Fruit fly (Drosophila melanogaster) Kc167 (cell line): ENCODE results near the gene CG13698.

Source experiments
- Sin3A ChIP-seq: fragments of >200 bp; optimal IDR thresholded peaks from 2 replicates; lab custom pipeline; 2018; ENCODE audit warnings: missing external identifiers
- h ChIP-seq: fragments of >200 bp; optimal IDR thresholded peaks from 3 replicates; lab custom pipeline; 2018; ENCODE audit warnings: missing external identifiers
- psq ChIP-seq: fragments of >200 bp; optimal IDR thresholded peaks from 2 replicates; lab custom pipeline; 2017; ENCODE audit warnings: missing external identifiers
- ttk ChIP-seq: sonication (Bioruptor generic); optimal IDR thresholded peaks from 2 replicates; lab custom pipeline; 2017; ENCODE audit warnings: missing external identifiers

dm6 chr3L:18079610-18080497, 26.1 kb downstream of the CG13698 start:
- TF ChIP-seq ttk (lab: Kevin White, UChicago): no peak
- TF ChIP-seq Sin3A (lab: Kevin White, UChicago): no peak
- TF ChIP-seq psq (lab: Kevin White, UChicago): no peak
- no peak for TF ChIP-seq h (lab: Kevin White, UChicago)
